Worm (Caenorhabditis elegans) whole organism, late embryonic: ENCODE measurements around the gene srd-64.

ENCODE experiments used
- lin-11 ChIP-seq: fragments of 200-800 bp; sonication (Bioruptor generic); optimal IDR thresholded peaks from 2 replicates; lab custom pipeline; 2018; ENCODE audit warnings: mild to moderate bottlenecking, missing genetic modification characterization, missing compliant biosample characterization
- unc-86 ChIP-seq: sonication (generic microtip); optimal IDR thresholded peaks from 2 replicates; lab custom pipeline; 2016; ENCODE audit warnings: missing genetic modification characterization, missing compliant biosample characterization

DNA sequence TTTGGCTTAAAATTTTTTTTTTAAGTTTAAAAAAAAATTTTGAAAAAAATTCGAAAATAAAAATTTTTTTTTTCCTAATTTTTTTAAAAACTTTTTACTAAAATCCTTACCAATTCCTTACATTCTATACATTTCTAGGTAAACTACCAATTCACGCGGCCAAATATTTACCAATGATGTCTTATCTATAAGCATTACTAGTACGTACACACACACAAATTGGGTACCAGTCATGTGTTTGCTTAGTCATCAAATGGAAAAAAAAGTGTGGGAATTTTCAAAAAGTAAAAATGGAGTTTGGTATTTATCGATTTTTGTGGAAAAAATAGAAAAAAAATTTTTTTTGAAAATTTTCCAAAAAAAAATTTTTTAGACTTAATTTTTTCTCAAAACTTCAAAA, 18.3 kb downstream of the srd-64 start, which contains the start of gene Y22D7AR.6:
- no peak for TF ChIP-seq lin-11 (tag; lab: Kevin White, UChicago)
- TF ChIP-seq unc-86 (tag; lab: Kevin White, UChicago), result no peak
